Worm (Caenorhabditis elegans): ENCODE measurements around the gene Y71H2AM.1.

DNA sequence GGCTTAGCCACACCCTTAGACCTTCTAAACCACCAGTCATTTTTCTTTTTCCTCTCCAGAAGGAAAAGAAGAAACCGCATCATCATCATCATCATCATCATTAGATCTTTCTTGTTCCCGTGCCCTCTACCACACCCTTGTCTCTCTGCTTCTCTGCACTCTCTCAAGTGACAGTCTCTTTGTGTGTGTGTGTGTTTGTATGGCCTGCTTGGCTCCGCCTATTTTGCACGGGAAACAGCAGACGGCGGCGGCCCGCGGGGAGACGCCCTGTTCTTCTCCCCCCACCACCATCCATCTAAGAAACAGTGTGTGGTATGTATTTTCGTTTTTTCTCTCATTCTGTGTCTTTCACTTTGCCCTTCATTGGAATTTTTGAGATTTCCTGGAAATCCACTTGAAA, 44.9 kb downstream of the Y71H2AM.1 start:
- TF ChIP-seq nhr-237 (tag; optimal IDR thresholded peaks at IDR 0.05) (no peak), R02D3.7 (tag; optimal IDR thresholded peaks at IDR 0.05) (no peak), nhr-23 (tag; optimal IDR thresholded peaks at IDR 0.05) (no peak), nhr-77 (tag; optimal IDR thresholded peaks at IDR 0.05) (no peak), zag-1 (tag; optimal IDR thresholded peaks at IDR 0.05) (no peak), mab-5 (tag; optimal IDR thresholded peaks at IDR 0.05) (peak; percentile 15), snpc-4 (tag; optimal IDR thresholded peaks at IDR 0.05) (no peak), aly-2 (tag; optimal IDR thresholded peaks at IDR 0.05) (no peak), lin-13 (GFP tag; optimal IDR thresholded peaks at IDR 0.05) (peak; percentile 49), ama-1 (optimal IDR thresholded peaks at IDR 0.05) (no peak), skn-1 (tag; optimal IDR thresholded peaks at IDR 0.05) (no peak)
